Fruit fly (Drosophila melanogaster) whole organism, embryonic: ENCODE results near the gene Pif1B.

Experiments used
- CG11723 ChIP-seq: fragments of 200-800 bp; sonication (Bioruptor generic); optimal IDR thresholded peaks from 2 replicates; lab custom pipeline; 2017; ENCODE audit warnings: missing biosample characterization, mild to moderate bottlenecking, missing genetic modification characterization
- CG3838 ChIP-seq: fragments of 200-800 bp; sonication (Bioruptor generic); optimal IDR thresholded peaks from 3 replicates; lab custom pipeline; 2016; ENCODE audit warnings: missing biosample characterization, missing genetic modification characterization
- Chrac-16 ChIP-seq: fragments of 200-800 bp; sonication (Bioruptor generic); optimal IDR thresholded peaks from 3 replicates; lab custom pipeline; 2016; ENCODE audit warnings: missing biosample characterization, missing genetic modification characterization

dm6 chr3R:8846154-8846648 is 45.2 kb upstream of the Pif1B start:
- TF ChIP-seq CG3838 (no peak), CG11723 (GFP tag; lab: Kevin White, UChicago) (peak; percentile 46), Chrac-16 (GFP tag; lab: Kevin White, UChicago) (no peak)
